Worm (Caenorhabditis elegans) whole organism, late embryonic: ENCODE measurements around the gene C28D4.18.

Experiments
- K02D7.2 ChIP-seq: sonication (generic microtip); optimal IDR thresholded peaks from 2 replicates; lab custom pipeline; 2017; ENCODE audit warnings: mild to moderate bottlenecking, missing genetic modification characterization, missing compliant biosample characterization
- ahr-1 ChIP-seq: sonication (generic microtip); optimal IDR thresholded peaks from 2 replicates; lab custom pipeline; 2016; ENCODE audit warnings: missing genetic modification characterization, missing compliant biosample characterization
- ama-1 ChIP-seq: fragments of 150-350 bp; optimal IDR thresholded peaks from 2 replicates; lab custom pipeline; 2014
- ceh-34 ChIP-seq: sonication (generic microtip); optimal IDR thresholded peaks from 2 replicates; lab custom pipeline; 2016; ENCODE audit warnings: mild to moderate bottlenecking, missing genetic modification characterization, missing compliant biosample characterization
- ceh-48 ChIP-seq: sonication (generic microtip); optimal IDR thresholded peaks from 2 replicates; lab custom pipeline; 2016; ENCODE audit warnings: missing genetic modification characterization, inconsistent platforms, missing compliant biosample characterization
- dve-1 ChIP-seq: sonication (generic microtip); optimal IDR thresholded peaks from 2 replicates; lab custom pipeline; 2017; ENCODE audit warnings: antibody characterized with exemption, mild to moderate bottlenecking, missing genetic modification characterization, missing compliant biosample characterization
- ets-4 ChIP-seq: sonication (generic microtip); optimal IDR thresholded peaks from 2 replicates; lab custom pipeline; 2016; ENCODE audit warnings: missing genetic modification characterization, missing compliant biosample characterization
- fkh-10 ChIP-seq: fragments of 150-350 bp; optimal IDR thresholded peaks from 2 replicates; lab custom pipeline; 2014; ENCODE audit warnings: missing biosample characterization, missing genetic modification reagents, missing genetic modification characterization
- lim-6 ChIP-seq: sonication (generic microtip); optimal IDR thresholded peaks from 2 replicates; lab custom pipeline; 2016; ENCODE audit warnings: missing genetic modification characterization, missing compliant biosample characterization
- lin-11 ChIP-seq: fragments of 200-800 bp; sonication (Bioruptor generic); optimal IDR thresholded peaks from 2 replicates; lab custom pipeline; 2018; ENCODE audit warnings: mild to moderate bottlenecking, missing genetic modification characterization, missing compliant biosample characterization
- nhr-11 ChIP-seq: fragments of 150-350 bp; optimal IDR thresholded peaks from 2 replicates; lab custom pipeline; 2014; ENCODE audit warnings: missing biosample characterization, missing genetic modification characterization
- pat-9 ChIP-seq: fragments of 200-800 bp; sonication (Bioruptor generic); optimal IDR thresholded peaks from 2 replicates; lab custom pipeline; 2018; ENCODE audit warnings: mild to moderate bottlenecking, missing genetic modification characterization, moderate library complexity, missing compliant biosample characterization
- pha-4 ChIP-seq: fragments of 150-350 bp; optimal IDR thresholded peaks from 2 replicates; lab custom pipeline; 2018; ENCODE audit warnings: missing biosample characterization, missing genetic modification reagents, missing genetic modification characterization
- pqm-1 ChIP-seq: sonication (generic microtip); optimal IDR thresholded peaks from 2 replicates; lab custom pipeline; 2016; ENCODE audit warnings: missing genetic modification characterization, missing compliant biosample characterization

ce11 chrIV:9679296-9679695 lies 45.8 kb upstream of the C28D4.18 start:
- TF ChIP-seq ceh-34 (tag; lab: Kevin White, UChicago) (no peak), pha-4 (tag; lab: Kevin White, UChicago) (no peak), dve-1 (tag; lab: Kevin White, UChicago) (no peak), lim-6 (no peak), pat-9 (no peak), ama-1 (no peak), ceh-48 (tag; lab: Kevin White, UChicago) (no peak), pqm-1 (tag; lab: Kevin White, UChicago) (no peak), ets-4 (no peak), lin-11 (tag; lab: Kevin White, UChicago) (no peak), fkh-10 (GFP tag; lab: Kevin White, UChicago) (no peak), nhr-11 (tag; lab: Kevin White, UChicago) (no peak), K02D7.2 (tag; lab: Kevin White, UChicago) (no peak), ahr-1 (tag; lab: Kevin White, UChicago) (no peak)
